Worm (Caenorhabditis elegans): ENCODE data around the gene rfc-3.

DNA sequence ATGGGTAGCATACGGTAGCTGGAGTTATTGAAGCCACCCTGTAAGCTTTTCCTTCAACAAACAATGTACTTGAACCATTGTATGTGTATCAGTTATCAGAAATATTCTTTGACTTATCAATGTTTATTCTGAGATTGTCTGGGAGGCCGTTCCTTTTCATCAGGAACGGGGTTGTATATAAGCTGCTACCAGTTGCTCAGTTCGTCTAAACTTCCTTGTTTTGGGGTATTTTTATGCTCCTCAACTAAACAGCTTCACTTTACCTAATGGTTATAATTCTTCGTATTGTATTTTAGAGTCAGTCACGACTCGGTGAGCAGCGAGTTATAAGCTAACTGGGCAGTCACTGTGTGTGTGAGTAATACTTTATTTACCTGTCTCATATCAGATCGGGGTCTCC is 9.9 kb upstream of the rfc-3 start:
- TF ChIP-seq snpc-4 (tag; optimal IDR thresholded peaks at IDR 0.05) (no peak), pha-4 (tag; optimal IDR thresholded peaks at IDR 0.05) (no peak), mep-1 (tag; optimal IDR thresholded peaks at IDR 0.05) (no peak), mab-5 (tag; optimal IDR thresholded peaks at IDR 0.05) (no peak), unc-39 (tag; optimal IDR thresholded peaks at IDR 0.05) (no peak), sem-2 (GFP tag; optimal IDR thresholded peaks at IDR 0.05) (no peak), lsy-2 (tag; optimal IDR thresholded peaks at IDR 0.05) (no peak)

Data from whole organism, mixed stage, embryonic.